Worm (Caenorhabditis elegans) whole organism, young adult: ENCODE data around the gene F53G2.12.

Experiments used
- C17E4.6 ChIP-seq: fragments of 200-800 bp; sonication (Bioruptor generic); IDR thresholded peaks from 2 replicates; pipeline ENCODE4 v1.3.6; 2022; ENCODE audit warnings: missing genetic modification reagents, missing genetic modification characterization, missing compliant biosample characterization
- F52B5.7 ChIP-seq: sonication (generic microtip); optimal IDR thresholded peaks from 2 replicates; lab custom pipeline; 2016; ENCODE audit warnings: mild to moderate bottlenecking, missing genetic modification characterization, missing compliant biosample characterization
- K11D2.4 ChIP-seq: fragments of 200-800 bp; sonication (Bioruptor generic); IDR thresholded peaks from 2 replicates; pipeline ENCODE4 v1.3.6; 2022; ENCODE audit warnings: missing genetic modification reagents, missing genetic modification characterization, missing compliant biosample characterization
- K12H6.12 ChIP-seq: fragments of 200-800 bp; sonication (Bioruptor generic); optimal IDR thresholded peaks from 2 replicates; lab custom pipeline; 2018; ENCODE audit warnings: mild to moderate bottlenecking, missing genetic modification characterization, missing compliant biosample characterization
- ama-1 ChIP-seq, 3 experiments: fragments of 150-350 bp in 1 of 3; sonication (generic microtip) in 2 of 3; optimal IDR thresholded peaks; 2 replicates each; lab custom pipeline; 2014 to 2018; ENCODE audit warnings: missing biosample characterization in 2 of 3, missing genetic modification characterization in 2 of 3, missing genetic modification reagents in 2 of 3
- aptf-3 ChIP-seq: fragments of 200-800 bp; sonication (Bioruptor generic); IDR thresholded peaks from 2 replicates; pipeline ENCODE4 v1.3.6; 2022; ENCODE audit warnings: missing genetic modification characterization, missing compliant biosample characterization
- ccch-3 ChIP-seq: fragments of 200-800 bp; sonication (Bioruptor generic); optimal IDR thresholded peaks from 2 replicates; lab custom pipeline; 2018; ENCODE audit warnings: mild to moderate bottlenecking, missing genetic modification characterization, missing compliant biosample characterization
- nhr-179 ChIP-seq: sonication (generic microtip); optimal IDR thresholded peaks from 2 replicates; lab custom pipeline; 2016; ENCODE audit warnings: mild to moderate bottlenecking, missing genetic modification characterization, missing compliant biosample characterization
- rec-8 ChIP-seq, 2 experiments: sonication (generic microtip); optimal IDR thresholded peaks; 2 replicates each; lab custom pipeline; 2016; ENCODE audit warnings: mild to moderate bottlenecking in 2 of 2, missing genetic modification characterization in 2 of 2, missing genetic modification reagents in 2 of 2, missing genotype in 2 of 2, missing biosample characterization in 1 of 2, missing compliant biosample characterization in 1 of 2, moderate library complexity in 1 of 2
- zim-3 ChIP-seq: sonication (generic microtip); optimal IDR thresholded peaks from 2 replicates; lab custom pipeline; 2017; ENCODE audit warnings: mild to moderate bottlenecking, missing genetic modification characterization, moderate library complexity, missing compliant biosample characterization

DNA sequence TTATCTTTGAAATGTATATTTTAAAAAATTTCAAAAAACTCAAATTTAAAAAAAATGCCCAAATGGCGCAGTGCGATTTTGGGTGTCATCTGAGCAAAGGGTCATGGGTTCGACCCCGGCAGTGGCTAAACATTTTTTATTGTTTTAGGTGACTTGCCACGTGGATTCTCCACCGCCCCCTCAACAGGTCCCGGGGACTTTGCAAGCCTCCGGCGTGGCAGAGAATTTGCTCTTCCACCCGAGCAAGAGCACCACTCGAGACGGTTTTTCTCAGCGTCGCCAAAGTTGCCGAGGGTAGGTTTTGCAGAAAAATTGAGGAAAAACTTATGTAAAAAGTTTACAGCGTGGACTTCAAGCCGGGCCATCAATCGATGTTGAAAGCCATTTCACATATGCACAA, 33.7 kb downstream of the F53G2.12 start:
- TF ChIP-seq aptf-3 (GFP tag; lab: Robert Waterston, UW) (no peak), rec-8 (tag; optimal IDR thresholded peaks at IDR 0.05; lab: Kevin White, UChicago) (no peak), F52B5.7 (tag; lab: Kevin White, UChicago) (no peak), K11D2.4 (GFP tag; lab: Robert Waterston, UW) (no peak), nhr-179 (tag; lab: Kevin White, UChicago) (no peak), K12H6.12 (tag; lab: Kevin White, UChicago) (no peak), ccch-3 (no peak), zim-3 (tag; lab: Kevin White, UChicago) (no peak), ama-1 (optimal IDR thresholded peaks at IDR 0.05; lab: Kevin White, UChicago) (no peak), ama-1 (GFP tag; optimal IDR thresholded peaks at IDR 0.05; lab: Kevin White, UChicago) (no peak), C17E4.6 (GFP tag; lab: Robert Waterston, UW) (no peak)
